Worm (Caenorhabditis elegans) whole organism, L4 larva: Measurements from ENCODE around the gene W09D10.5.

Source experiments
- F26F4.8 ChIP-seq: fragments of 200-800 bp; sonication (Bioruptor generic); conservative IDR thresholded peaks from 2 replicates; pipeline ENCODE4 v1.3.6; 2022; ENCODE audit warnings: missing genetic modification characterization, missing compliant biosample characterization
- ceh-62 ChIP-seq: sonication (generic microtip); optimal IDR thresholded peaks from 2 replicates; lab custom pipeline; 2017; ENCODE audit warnings: missing biosample characterization, missing genetic modification characterization
- egl-27 ChIP-seq: sonication (generic microtip); optimal IDR thresholded peaks from 3 replicates; lab custom pipeline; 2017; ENCODE audit warnings: missing biosample characterization, missing genetic modification reagents, missing genetic modification characterization
- madf-5 ChIP-seq, 2 experiments: fragments of 200-800 bp; sonication (Bioruptor generic); IDR thresholded peaks; 2 replicates each; pipeline ENCODE4 v1.3.6; 2022; ENCODE audit warnings: missing compliant biosample characterization in 2 of 2, missing genetic modification characterization in 2 of 2
- nhr-48 ChIP-seq: sonication (generic microtip); optimal IDR thresholded peaks from 2 replicates; lab custom pipeline; 2016; ENCODE audit warnings: mild to moderate bottlenecking, missing genetic modification characterization, missing compliant biosample characterization
- skn-1 ChIP-seq: fragments of 150-350 bp; optimal IDR thresholded peaks from 2 replicates; lab custom pipeline; 2014; ENCODE audit warnings: missing biosample characterization, missing genetic modification characterization
- unc-39 ChIP-seq: sonication (generic microtip); optimal IDR thresholded peaks from 2 replicates; lab custom pipeline; 2017; ENCODE audit warnings: missing biosample characterization, missing genetic modification characterization

DNA sequence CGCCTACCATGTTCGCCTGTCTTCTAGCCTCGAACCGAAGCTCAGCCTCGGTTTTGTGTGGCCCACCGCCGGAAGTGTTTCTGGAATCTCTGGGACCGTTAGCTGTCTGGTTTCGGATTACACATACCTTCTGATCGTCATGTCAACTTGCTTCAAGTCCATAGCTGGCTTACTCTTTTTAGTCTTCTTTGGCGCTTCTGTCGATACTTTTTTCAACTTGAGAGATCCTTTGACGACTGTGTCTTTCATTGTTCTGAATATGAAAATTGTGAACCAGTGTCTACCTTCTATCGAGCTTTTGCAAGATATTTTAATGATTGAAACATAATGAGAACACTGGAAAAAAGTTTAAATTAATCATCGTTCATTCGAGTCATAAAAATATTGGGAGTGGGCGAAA, 29.2 kb upstream of the W09D10.5 start, which contains the start of gene K01G5.8:
- TF ChIP-seq madf-5 (GFP tag; IDR thresholded peaks at IDR 0.05; lab: Robert Waterston, UW) (no peak), unc-39 (tag; lab: Kevin White, UChicago) (no peak), egl-27 (no peak), F26F4.8 (GFP tag; lab: Robert Waterston, UW) (no peak), nhr-48 (tag; lab: Kevin White, UChicago) (no peak), skn-1 (tag; lab: Kevin White, UChicago) (no peak), ceh-62 (tag; lab: Kevin White, UChicago) (no peak)
